Fruit fly (Drosophila melanogaster): ENCODE data around the gene moon.

The moon gene

dm6 chrX:12076243-12076642, 3.6 kb upstream of the moon start (continued):
- TF ChIP-seq CG8632 (GFP tag; optimal IDR thresholded peaks at IDR 0.05) (no peak), dsx (GFP tag; optimal IDR thresholded peaks at IDR 0.05; ENCODE audit: poor library complexity, severe bottlenecking) (no peak), Eip78C (GFP tag) (peak; percentile 62), cyc (GFP tag; optimal IDR thresholded peaks at IDR 0.05) (no peak), fd59A (GFP tag; optimal IDR thresholded peaks at IDR 0.05) (no peak), Hr4 (GFP tag; optimal IDR thresholded peaks at IDR 0.05) (no peak), CG10669 (GFP tag; optimal IDR thresholded peaks at IDR 0.05) (peak; percentile 22), CG8319 (GFP tag; optimal IDR thresholded peaks at IDR 0.05) (no peak), CG11294 (GFP tag; IDR thresholded peaks at IDR 0.05) (no peak), svp (GFP tag) (peak; percentile 7), CG3919 (GFP tag; optimal IDR thresholded peaks at IDR 0.05) (no peak), achi (GFP tag; optimal IDR thresholded peaks at IDR 0.05) (peak; percentile 13), salr (GFP tag; optimal IDR thresholded peaks at IDR 0.05) (no peak), OdsH (GFP tag; optimal IDR thresholded peaks at IDR 0.05) (no peak), Sox14 (GFP tag; optimal IDR thresholded peaks at IDR 0.05) (no peak), net (GFP tag; optimal IDR thresholded peaks at IDR 0.05) (no peak), CG6163 (GFP tag; IDR thresholded peaks at IDR 0.05) (no peak), Hr38 (GFP tag; optimal IDR thresholded peaks at IDR 0.05) (no peak), CG34406 (GFP tag; optimal IDR thresholded peaks at IDR 0.05) (no peak), CG11762 (GFP tag; optimal IDR thresholded peaks at IDR 0.05; ENCODE audit: insufficient read depth) (no peak)

dm6 chrX:12075569-12075968, 3.0 kb upstream of the moon start:
- TF ChIP-seq CG11762 (GFP tag; optimal IDR thresholded peaks at IDR 0.05; ENCODE audit: insufficient read depth) = no peak
- peak in 1 of 2 experiments; percentile 10 for TF ChIP-seq ss (GFP tag; optimal IDR thresholded peaks at IDR 0.05)
- peak; percentile 3 for TF ChIP-seq Met (GFP tag; optimal IDR thresholded peaks at IDR 0.05)
- TF ChIP-seq CG15336 (GFP tag; IDR thresholded peaks at IDR 0.05) = no peak
- TF ChIP-seq CG10669 (GFP tag; optimal IDR thresholded peaks at IDR 0.05) = peak; percentile 30
- TF ChIP-seq lz (GFP tag; optimal IDR thresholded peaks at IDR 0.05) = no peak
- TF ChIP-seq achi (GFP tag; optimal IDR thresholded peaks at IDR 0.05) = no peak
- peak; percentile 58 for TF ChIP-seq svp (GFP tag)
- no peak for TF ChIP-seq CG8119 (GFP tag; IDR thresholded peaks at IDR 0.05)
- TF ChIP-seq CG1621 (tag; optimal IDR thresholded peaks at IDR 0.05) = peak; percentile 13
- peak; percentile 5 for TF ChIP-seq acj6 (GFP tag; optimal IDR thresholded peaks at IDR 0.05)
- TF ChIP-seq CG31627 (GFP tag; optimal IDR thresholded peaks at IDR 0.05) = peak; percentile 36
- peak; percentile 46; the same call in 1 of the 3 replicates for TF ChIP-seq eg (GFP tag; IDR thresholded peaks at IDR 0.05)
- TF ChIP-seq cyc (GFP tag; optimal IDR thresholded peaks at IDR 0.05) = peak; percentile 22
- peak; percentile 12 for TF ChIP-seq topi (GFP tag; optimal IDR thresholded peaks at IDR 0.05)
- TF ChIP-seq spab (GFP tag; optimal IDR thresholded peaks at IDR 0.05) = peak; percentile 10
- no peak for TF ChIP-seq CG8319 (GFP tag; optimal IDR thresholded peaks at IDR 0.05)
- TF ChIP-seq esn (GFP tag; optimal IDR thresholded peaks at IDR 0.05) = peak; percentile 26
- TF ChIP-seq pdm3 (GFP tag; optimal IDR thresholded peaks at IDR 0.05) = peak; percentile 32
- no peak for TF ChIP-seq Ets96B (tag; optimal IDR thresholded peaks at IDR 0.05)
- TF ChIP-seq CG10631 (GFP tag; optimal IDR thresholded peaks at IDR 0.05) = peak; percentile 21
- TF ChIP-seq CG6854 (GFP tag; optimal IDR thresholded peaks at IDR 0.05) = no peak
- TF ChIP-seq fkh (GFP tag; optimal IDR thresholded peaks at IDR 0.05) = no peak
- TF ChIP-seq CG6808 (GFP tag; optimal IDR thresholded peaks at IDR 0.05) = no peak
- TF ChIP-seq Hr39 (GFP tag; optimal IDR thresholded peaks at IDR 0.05) = peak; percentile 21
- no peak for TF ChIP-seq fd85E (GFP tag; optimal IDR thresholded peaks at IDR 0.05)
- TF ChIP-seq Hr38 (GFP tag; optimal IDR thresholded peaks at IDR 0.05) = no peak
- TF ChIP-seq CG6792 (GFP tag; optimal IDR thresholded peaks at IDR 0.05) = no peak
- peak; percentile 48 for TF ChIP-seq Eip78C (GFP tag)
- no peak for TF ChIP-seq CG9139 (GFP tag; optimal IDR thresholded peaks at IDR 0.05)
